Fruit fly (Drosophila melanogaster): ENCODE results near the gene Sac1.

Gene Sac1

dm6 chr3L:1247627-1248295 is at the start of gene Sac1, which contains the start of gene Psf1 (continued):
- TF ChIP-seq CG5245 (GFP tag; optimal IDR thresholded peaks at IDR 0.05) (peak; percentile 22), CG13123 (GFP tag; optimal IDR thresholded peaks at IDR 0.05) (no peak), Fer3 (tag; optimal IDR thresholded peaks at IDR 0.05) (no peak), H2.0 (GFP tag; IDR thresholded peaks at IDR 0.05) (0 out of 2 replicates have a peak, but pooled peaks have one; percentile 24), prd (optimal IDR thresholded peaks at IDR 0.05) (no peak), prd (GFP tag; IDR thresholded peaks at IDR 0.05) (peak; percentile 71), CG6654 (GFP tag; optimal IDR thresholded peaks at IDR 0.05) (no peak), emc (GFP tag; optimal IDR thresholded peaks at IDR 0.05) (no peak), MESR4 (GFP tag; optimal IDR thresholded peaks at IDR 0.05) (peak; percentile 90), CG10959 (GFP tag; IDR thresholded peaks at IDR 0.05) (peak; percentile 84), hbn (GFP tag; IDR thresholded peaks at IDR 0.05; ENCODE audit: partially characterized antibody) (peak; percentile 73), ham (GFP tag; IDR thresholded peaks at IDR 0.05) (no peak), Rx (GFP tag; IDR thresholded peaks at IDR 0.05) (no peak), ara (GFP tag; IDR thresholded peaks at IDR 0.05) (no peak), eyg (GFP tag; optimal IDR thresholded peaks at IDR 0.05) (peak; percentile 7), cwo (GFP tag; optimal IDR thresholded peaks at IDR 0.05) (no peak), en (GFP tag; optimal IDR thresholded peaks at IDR 0.05) (no peak), CG15601 (tag; optimal IDR thresholded peaks at IDR 0.05) (peak; percentile 60), CG6813 (GFP tag; optimal IDR thresholded peaks at IDR 0.05) (no peak), CG14014 (GFP tag; IDR thresholded peaks at IDR 0.05) (no peak), bbx (GFP tag; IDR thresholded peaks at IDR 0.05; ENCODE audit: partially characterized antibody) (peak; percentile 68), CG8089 (GFP tag; optimal IDR thresholded peaks at IDR 0.05) (peak; percentile 38), D (optimal IDR thresholded peaks at IDR 0.05) (peak; percentile 5), D (GFP tag; optimal IDR thresholded peaks at IDR 0.05) (no peak), ase (GFP tag; IDR thresholded peaks at IDR 0.05) (no peak), Six4 (GFP tag; optimal IDR thresholded peaks at IDR 0.05) (no peak), disco-r (GFP tag; optimal IDR thresholded peaks at IDR 0.05) (no peak), CG8388 (GFP tag; optimal IDR thresholded peaks at IDR 0.05) (peak; percentile 4), Adf1 (GFP tag; IDR thresholded peaks at IDR 0.05) (no peak; the same call in 1 of the 2 replicates), CG5180 (GFP tag; optimal IDR thresholded peaks at IDR 0.05) (no peak), Scr (GFP tag; IDR thresholded peaks at IDR 0.05; ENCODE audit: partially characterized antibody) (peak; percentile 95), MTF-1 (GFP tag; optimal IDR thresholded peaks at IDR 0.05; ENCODE audit: borderline replicate concordance) (no peak), CG12236 (GFP tag; optimal IDR thresholded peaks at IDR 0.05) (no peak), sr (GFP tag; IDR thresholded peaks at IDR 0.05) (no peak), pb (GFP tag; optimal IDR thresholded peaks at IDR 0.05) (peak; percentile 4), Hand (GFP tag; optimal IDR thresholded peaks at IDR 0.05) (no peak), CG12659 (GFP tag; optimal IDR thresholded peaks at IDR 0.05) (peak; percentile 77)

dm6 chr3L:1200357-1201051 is 47.1 kb upstream of the Sac1 start, which contains the start of gene mwh:
Gene mwh, plus strand, starts transcription at chr3L:1200786.
- no peak for TF ChIP-seq CG12744 (GFP tag; optimal IDR thresholded peaks at IDR 0.05)
- TF ChIP-seq CG5180 (GFP tag; optimal IDR thresholded peaks at IDR 0.05): peak; percentile 66
- TF ChIP-seq lov (optimal IDR thresholded peaks at IDR 0.05): no peak
- 0 out of 3 replicates have a peak, but pooled peaks have one; percentile 41 for TF ChIP-seq lov (GFP tag; IDR thresholded peaks at IDR 0.05)
- peak; percentile 16 for TF ChIP-seq sens (GFP tag)
- no peak for TF ChIP-seq bsh (GFP tag; optimal IDR thresholded peaks at IDR 0.05)
- peak; percentile 35 for TF ChIP-seq Med (GFP tag)
- TF ChIP-seq CG12769 (tag; optimal IDR thresholded peaks at IDR 0.05): peak; percentile 13
- TF ChIP-seq CG8478 (optimal IDR thresholded peaks at IDR 0.05): no peak
- TF ChIP-seq wek (GFP tag; optimal IDR thresholded peaks at IDR 0.05): no peak
- 0 out of 2 replicates have a peak, but pooled peaks have one; percentile 32 for TF ChIP-seq vvl (GFP tag; IDR thresholded peaks at IDR 0.05)
- TF ChIP-seq zfh2 (GFP tag; optimal IDR thresholded peaks at IDR 0.05): no peak
- no peak for TF ChIP-seq hbn (GFP tag; IDR thresholded peaks at IDR 0.05; ENCODE audit: partially characterized antibody)
- no peak for TF ChIP-seq Lhr (GFP tag; optimal IDR thresholded peaks at IDR 0.05)
- TF ChIP-seq oc (tag; optimal IDR thresholded peaks at IDR 0.05): peak; percentile 10
- TF ChIP-seq Deaf1 (tag; optimal IDR thresholded peaks at IDR 0.05): peak; percentile 5

All from whole organism, embryonic.